Fruit fly (Drosophila melanogaster): ENCODE results near the gene CG11779.
A peak's percentile ranks its signal among the peaks of the same experiment; 100 is the strongest.

The CG11779 gene

DNA sequence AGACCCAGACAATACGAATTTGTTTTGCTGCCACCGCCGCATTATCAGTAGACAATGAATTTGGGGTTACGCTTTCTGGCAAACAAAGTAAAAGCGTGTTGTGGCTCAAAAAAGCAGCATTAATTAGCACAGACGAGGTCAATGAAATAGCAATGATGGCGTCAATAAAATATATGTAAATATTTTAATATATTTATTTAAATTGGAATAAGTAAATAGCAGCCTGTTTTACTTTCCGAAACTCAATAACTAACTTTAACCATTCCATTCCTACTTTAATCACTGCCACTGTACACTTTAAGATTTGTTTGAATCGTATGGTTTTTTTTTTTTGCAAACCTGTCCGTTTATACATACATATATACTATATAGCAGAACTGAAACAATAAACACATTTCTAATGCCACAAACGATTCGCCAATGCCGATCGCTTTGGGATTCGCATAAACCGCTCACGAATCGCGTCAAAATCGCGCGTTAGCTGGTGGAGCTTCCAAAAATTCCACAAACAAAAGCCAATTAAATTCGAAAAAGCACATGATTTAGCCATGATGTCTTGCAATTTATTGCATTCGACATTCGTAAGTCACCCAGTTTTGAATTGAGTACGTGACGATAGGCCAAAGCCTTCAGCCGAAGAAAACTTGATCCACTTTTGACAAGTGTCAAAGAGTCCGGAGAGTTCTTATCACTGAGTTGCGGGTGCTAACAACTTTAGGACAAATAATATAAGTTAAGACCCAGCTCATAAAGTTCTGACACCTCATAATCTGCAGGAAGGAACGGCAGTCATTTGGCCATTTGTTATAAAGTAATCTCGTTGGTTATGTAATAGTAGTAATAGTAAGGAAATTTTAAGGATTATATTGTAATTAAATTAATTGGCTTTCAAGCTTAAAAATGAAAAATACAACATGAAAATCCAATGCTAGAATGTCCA is 7.6 kb downstream of the CG11779 start (continued):
- TF ChIP-seq tio (GFP tag; optimal IDR thresholded peaks at IDR 0.05) (peak; percentile 28), CG3847 (GFP tag; IDR thresholded peaks at IDR 0.05) (no peak), CG12104 (GFP tag; optimal IDR thresholded peaks at IDR 0.05) (no peak), abd-A (tag; optimal IDR thresholded peaks at IDR 0.05) (no peak), Drgx (GFP tag; IDR thresholded peaks at IDR 0.05) (peak; percentile 58), CG1832 (GFP tag; optimal IDR thresholded peaks at IDR 0.05) (no peak), Dref (GFP tag; IDR thresholded peaks at IDR 0.05) (no peak), CG6854 (GFP tag; optimal IDR thresholded peaks at IDR 0.05) (no peak), CG9932 (GFP tag; IDR thresholded peaks at IDR 0.05) (peak; percentile 48; the same call in 1 of the 2 replicates), ara (GFP tag; IDR thresholded peaks at IDR 0.05) (no peak), Oli (tag; optimal IDR thresholded peaks at IDR 0.05) (peak; percentile 33), CG15601 (tag; optimal IDR thresholded peaks at IDR 0.05) (no peak), jigr1 (GFP tag; IDR thresholded peaks at IDR 0.05) (no peak), D (optimal IDR thresholded peaks at IDR 0.05) (no peak), D (GFP tag; optimal IDR thresholded peaks at IDR 0.05) (no peak), HLH3B (GFP tag; IDR thresholded peaks at IDR 0.05) (peak; percentile 56; the same call in 1 of the 2 replicates), CG9215 (GFP tag; IDR thresholded peaks at IDR 0.05) (peak; percentile 34; the same call in 1 of the 2 replicates), Optix (GFP tag; IDR thresholded peaks at IDR 0.05) (no peak), lilli (GFP tag; optimal IDR thresholded peaks at IDR 0.05) (no peak), CG4820 (GFP tag; optimal IDR thresholded peaks at IDR 0.05) (no peak), klu (GFP tag; IDR thresholded peaks at IDR 0.05) (no peak), Bdp1 (GFP tag; optimal IDR thresholded peaks at IDR 0.05) (no peak), CG4328 (GFP tag; optimal IDR thresholded peaks at IDR 0.05) (no peak), Mes4 (GFP tag; optimal IDR thresholded peaks at IDR 0.05) (no peak), sisA (GFP tag; IDR thresholded peaks at IDR 0.05) (peak; percentile 47; the same call in 1 of the 2 replicates), CG33213 (GFP tag; optimal IDR thresholded peaks at IDR 0.05) (no peak), pum (GFP tag; optimal IDR thresholded peaks at IDR 0.05) (no peak), mld (GFP tag; IDR thresholded peaks at IDR 0.05; ENCODE audit: partially characterized antibody) (no peak), ato (GFP tag; IDR thresholded peaks at IDR 0.05; ENCODE audit: partially characterized antibody) (no peak), zen2 (GFP tag; IDR thresholded peaks at IDR 0.05; ENCODE audit: partially characterized antibody) (no peak), Opbp (GFP tag; IDR thresholded peaks at IDR 0.05; ENCODE audit: partially characterized antibody) (no peak), CG8388 (GFP tag; optimal IDR thresholded peaks at IDR 0.05) (peak; percentile 27), CG18619 (GFP tag; optimal IDR thresholded peaks at IDR 0.05) (no peak), NFAT (GFP tag; IDR thresholded peaks at IDR 0.05) (peak; percentile 55; the same call in 1 of the 2 replicates), CG8765 (GFP tag; IDR thresholded peaks at IDR 0.05) (no peak), Gug (GFP tag; IDR thresholded peaks at IDR 0.05) (no peak), trem (tag; optimal IDR thresholded peaks at IDR 0.05) (no peak), zfh1 (GFP tag; IDR thresholded peaks at IDR 0.05) (0 out of 3 replicates have a peak, but pooled peaks have one; percentile 16), CG8478 (optimal IDR thresholded peaks at IDR 0.05) (no peak), CG31365 (tag; optimal IDR thresholded peaks at IDR 0.05) (no peak), Fer3 (tag; optimal IDR thresholded peaks at IDR 0.05) (peak; percentile 5), CG13624 (GFP tag; optimal IDR thresholded peaks at IDR 0.05) (no peak), CG14014 (GFP tag; IDR thresholded peaks at IDR 0.05) (peak; percentile 57), zf30C (GFP tag; optimal IDR thresholded peaks at IDR 0.05) (no peak), CG17802 (tag; optimal IDR thresholded peaks at IDR 0.05) (no peak), toy (GFP tag; IDR thresholded peaks at IDR 0.05) (no peak)

Data from whole organism, embryonic.